Fruit fly (Drosophila melanogaster) whole organism, embryonic: ENCODE measurements around the gene Fur2.

Experiments used
- Atf-2 ChIP-seq: fragments of 200-800 bp; sonication (Bioruptor generic); optimal IDR thresholded peaks from 2 replicates; lab custom pipeline; 2016; ENCODE audit warnings: missing biosample characterization, missing genetic modification characterization
- Bgb ChIP-seq: fragments of 200-800 bp; sonication (Bioruptor generic); IDR thresholded peaks from 2 replicates; pipeline ENCODE4 v1.3.6; 2022; ENCODE audit warnings: missing biosample characterization, missing genetic modification characterization; ENCODE audit not compliant: partially characterized antibody
- BtbVII ChIP-seq: fragments of 200-800 bp; sonication (Bioruptor generic); optimal IDR thresholded peaks from 3 replicates; lab custom pipeline; 2017; ENCODE audit warnings: missing biosample characterization, mild to moderate bottlenecking, missing genetic modification characterization
- CG10654 ChIP-seq: fragments of 200-800 bp; sonication (Bioruptor generic); optimal IDR thresholded peaks from 2 replicates; lab custom pipeline; 2016; ENCODE audit warnings: missing biosample characterization, missing genetic modification characterization
- CG13894 ChIP-seq: fragments of 200-800 bp; sonication (Bioruptor generic); optimal IDR thresholded peaks from 3 replicates; lab custom pipeline; 2018; ENCODE audit warnings: missing biosample characterization, mild to moderate bottlenecking, missing genetic modification characterization, moderate library complexity
- CG15696 ChIP-seq: fragments of 200-800 bp; sonication (Bioruptor generic); optimal IDR thresholded peaks from 2 replicates; lab custom pipeline; 2019; ENCODE audit warnings: missing biosample characterization, mild to moderate bottlenecking, missing genetic modification characterization, moderate library complexity
- CG2889 ChIP-seq: fragments of 200-800 bp; sonication (Bioruptor generic); IDR thresholded peaks from 3 replicates; pipeline ENCODE4 v1.3.6; 2022; ENCODE audit warnings: missing biosample characterization, missing genetic modification characterization
- CG30431 ChIP-seq: fragments of 200-800 bp; sonication (Bioruptor generic); optimal IDR thresholded peaks from 2 replicates; lab custom pipeline; 2017; ENCODE audit warnings: missing biosample characterization, missing genetic modification characterization
- CG31388 ChIP-seq: fragments of 200-800 bp; sonication (Bioruptor generic); optimal IDR thresholded peaks from 2 replicates; lab custom pipeline; 2016; ENCODE audit warnings: missing biosample characterization, missing genetic modification characterization
- CG32772 ChIP-seq: fragments of 200-800 bp; sonication (Bioruptor generic); IDR thresholded peaks from 2 replicates; pipeline ENCODE4 v1.3.6; 2022; ENCODE audit warnings: missing biosample characterization, missing genetic modification characterization
- CG3726 ChIP-seq: fragments of 200-800 bp; sonication (Bioruptor generic); IDR thresholded peaks from 3 replicates; pipeline ENCODE4, ENCODE4 v1.3.6; 2022; ENCODE audit warnings: missing biosample characterization, missing genetic modification characterization
- CG4360 ChIP-seq: fragments of 200-800 bp; sonication (Bioruptor generic); IDR thresholded peaks from 2 replicates; pipeline ENCODE4 v1.3.6; 2022; ENCODE audit warnings: missing biosample characterization, missing genetic modification characterization
- CG4617 ChIP-seq: fragments of 200-800 bp; sonication (Bioruptor generic); optimal IDR thresholded peaks from 3 replicates; lab custom pipeline; 2016; ENCODE audit warnings: missing biosample characterization, missing genetic modification characterization, borderline replicate concordance
- CG5953 ChIP-seq: fragments of 200-800 bp; sonication (Bioruptor generic); IDR thresholded peaks from 2 replicates; pipeline ENCODE4 v1.3.6; 2022; ENCODE audit warnings: missing biosample characterization, missing genetic modification characterization
- CG8290 ChIP-seq, 3 experiments: fragments of 200-800 bp; sonication (Bioruptor generic); optimal IDR thresholded peaks; 2 replicates each; lab custom pipeline; 2016 to 2019; ENCODE audit warnings: missing biosample characterization in 3 of 3, missing genetic modification characterization in 3 of 3, mild to moderate bottlenecking in 2 of 3, moderate library complexity in 1 of 3
- CG8924 ChIP-seq: fragments of 200-800 bp; optimal IDR thresholded peaks from 3 replicates; lab custom pipeline; 2019; ENCODE audit warnings: missing biosample characterization, mild to moderate bottlenecking, missing genetic modification characterization, moderate library complexity
- CG9215 ChIP-seq: fragments of 200-800 bp; sonication (Bioruptor generic); IDR thresholded peaks from 2 replicates; pipeline ENCODE4 v1.3.6; 2022; ENCODE audit warnings: missing biosample characterization, missing genetic modification characterization
- CG9609 ChIP-seq: fragments of 200-800 bp; sonication (Bioruptor generic); optimal IDR thresholded peaks from 3 replicates; lab custom pipeline; 2016; ENCODE audit warnings: missing biosample characterization, missing genetic modification characterization
- CG9797 ChIP-seq: fragments of 200-800 bp; sonication (Bioruptor generic); optimal IDR thresholded peaks from 3 replicates; lab custom pipeline; 2018; ENCODE audit warnings: missing biosample characterization, mild to moderate bottlenecking, missing genetic modification characterization
- Dref ChIP-seq: fragments of 200-800 bp; sonication (Bioruptor generic); IDR thresholded peaks from 2 replicates; pipeline ENCODE4 v1.3.6; 2022; ENCODE audit warnings: missing biosample characterization, missing genetic modification characterization
- H15 ChIP-seq: fragments of 200-800 bp; sonication (Bioruptor generic); IDR thresholded peaks from 3 replicates; pipeline ENCODE4 v1.3.6; 2022; ENCODE audit warnings: missing biosample characterization, missing genetic modification characterization
- Hsf ChIP-seq: fragments of 200-800 bp; sonication (Bioruptor generic); optimal IDR thresholded peaks from 3 replicates; lab custom pipeline; 2016; ENCODE audit warnings: missing biosample characterization, missing genetic modification characterization
- Lhr ChIP-seq: fragments of 200-800 bp; sonication (Bioruptor generic); optimal IDR thresholded peaks from 3 replicates; lab custom pipeline; 2017; ENCODE audit warnings: mild to moderate bottlenecking, missing biosample characterization, missing genetic modification reagents, missing genetic modification characterization
- Mes4 ChIP-seq: fragments of 200-800 bp; sonication (Bioruptor generic); optimal IDR thresholded peaks from 2 replicates; lab custom pipeline; 2016; ENCODE audit warnings: missing biosample characterization, missing genetic modification characterization
- Nf-YA ChIP-seq: fragments of 200-800 bp; sonication (Bioruptor generic); IDR thresholded peaks from 2 replicates; pipeline ENCODE4 v1.3.6; 2022; ENCODE audit warnings: missing biosample characterization, missing genetic modification characterization
- Nf-YC ChIP-seq: fragments of 200-800 bp; optimal IDR thresholded peaks from 3 replicates; lab custom pipeline; 2019; ENCODE audit warnings: missing biosample characterization, mild to moderate bottlenecking, missing genetic modification characterization, moderate library complexity
- Sry-β ChIP-seq: fragments of 200-800 bp; sonication (Bioruptor generic); optimal IDR thresholded peaks from 2 replicates; lab custom pipeline; 2018; ENCODE audit warnings: missing biosample characterization, mild to moderate bottlenecking, missing genetic modification characterization, moderate library complexity
- Ssrp ChIP-seq: fragments of 200-800 bp; sonication (Bioruptor generic); optimal IDR thresholded peaks from 2 replicates; lab custom pipeline; 2018; ENCODE audit warnings: missing biosample characterization, mild to moderate bottlenecking, missing genetic modification characterization, moderate library complexity
- Taf1 ChIP-seq: fragments of 200-800 bp; sonication (Bioruptor generic); IDR thresholded peaks from 2 replicates; pipeline ENCODE4 v1.3.6; 2022; ENCODE audit warnings: missing biosample characterization, missing genetic modification characterization
- ato ChIP-seq: fragments of 200-800 bp; sonication (Bioruptor generic); IDR thresholded peaks from 2 replicates; pipeline ENCODE4 v1.3.6; 2022; ENCODE audit warnings: missing biosample characterization, missing genetic modification characterization; ENCODE audit not compliant: partially characterized antibody
- cas ChIP-seq: fragments of 200-800 bp; sonication (Bioruptor generic); IDR thresholded peaks from 2 replicates; pipeline ENCODE4 v1.3.6; 2022; ENCODE audit warnings: missing biosample characterization, missing genetic modification characterization
- ci ChIP-seq: fragments of 200-800 bp; sonication (Bioruptor generic); IDR thresholded peaks from 3 replicates; pipeline ENCODE4 v1.3.6; 2022; ENCODE audit warnings: missing biosample characterization, missing genetic modification characterization
- da ChIP-seq: fragments of 200-800 bp; sonication (Bioruptor generic); optimal IDR thresholded peaks from 2 replicates; lab custom pipeline; 2016; ENCODE audit warnings: missing biosample characterization, missing genetic modification characterization
- dati ChIP-seq: fragments of 200-800 bp; sonication (Bioruptor generic); IDR thresholded peaks from 2 replicates; pipeline ENCODE4 v1.3.6; 2022; ENCODE audit warnings: missing biosample characterization, missing genetic modification characterization
- dmrt11E ChIP-seq: fragments of 200-800 bp; sonication (Bioruptor generic); optimal IDR thresholded peaks from 3 replicates; lab custom pipeline; 2018; ENCODE audit warnings: missing biosample characterization, mild to moderate bottlenecking, missing genetic modification characterization, moderate library complexity
- dysf ChIP-seq: fragments of 200-800 bp; sonication (Bioruptor generic); IDR thresholded peaks from 3 replicates; pipeline ENCODE4 v1.3.6; 2022; ENCODE audit warnings: missing biosample characterization, missing genetic modification characterization
- emc ChIP-seq: fragments of 200-800 bp; sonication (Bioruptor generic); optimal IDR thresholded peaks from 2 replicates; lab custom pipeline; 2016; ENCODE audit warnings: missing biosample characterization, missing genetic modification characterization
- fru ChIP-seq: fragments of >200 bp; optimal IDR thresholded peaks from 2 replicates; lab custom pipeline; 2017
- gcm2 ChIP-seq: fragments of 200-800 bp; sonication (Bioruptor generic); optimal IDR thresholded peaks from 2 replicates; lab custom pipeline; 2016; ENCODE audit warnings: missing biosample characterization, missing genetic modification characterization
- gro ChIP-seq: fragments of 200-800 bp; sonication (Bioruptor generic); optimal IDR thresholded peaks from 2 replicates; lab custom pipeline; 2016; ENCODE audit warnings: missing biosample characterization, missing genetic modification characterization
- prd ChIP-seq, 3 experiments: fragments of >200 bp in 2 of 3; fragments of 200-800 bp in 1 of 3; sonication (Bioruptor generic) in 1 of 3; optimal IDR thresholded peaks in 2 of 3; IDR thresholded peaks in 1 of 3; 2 replicates in 2 of 3; 3 replicates in 1 of 3; pipeline versions ENCODE4 v1.3.6 to Lab custom; 2017 to 2022; ENCODE audit warnings: missing biosample characterization in 1 of 3, missing genetic modification characterization in 1 of 3
- pum ChIP-seq: fragments of 200-800 bp; sonication (Bioruptor generic); optimal IDR thresholded peaks from 2 replicates; lab custom pipeline; 2016; ENCODE audit warnings: missing biosample characterization, missing genetic modification characterization
- rib ChIP-seq: fragments of 200-800 bp; sonication (Bioruptor generic); IDR thresholded peaks from 2 replicates; pipeline ENCODE4 v1.3.6; 2022; ENCODE audit warnings: missing biosample characterization, missing genetic modification characterization
- run ChIP-seq: fragments of 200-800 bp; sonication (Bioruptor generic); optimal IDR thresholded peaks from 3 replicates; lab custom pipeline; 2018; ENCODE audit warnings: missing biosample characterization, mild to moderate bottlenecking, missing genetic modification characterization
- scrt ChIP-seq: fragments of 200-800 bp; sonication (Bioruptor generic); optimal IDR thresholded peaks from 2 replicates; lab custom pipeline; 2018; ENCODE audit warnings: missing biosample characterization, mild to moderate bottlenecking, missing genetic modification characterization, moderate library complexity
- seq ChIP-seq: fragments of 200-800 bp; sonication (Bioruptor generic); IDR thresholded peaks from 2 replicates; pipeline ENCODE4 v1.3.6; 2022; ENCODE audit warnings: missing biosample characterization, missing genetic modification characterization
- ssp ChIP-seq: fragments of 200-800 bp; sonication (Bioruptor generic); IDR thresholded peaks from 2 replicates; pipeline ENCODE4 v1.3.6; 2022; ENCODE audit warnings: missing biosample characterization, missing genetic modification characterization
- toy ChIP-seq: fragments of 200-800 bp; sonication (Bioruptor generic); IDR thresholded peaks from 2 replicates; pipeline ENCODE4 v1.3.6; 2022; ENCODE audit warnings: missing biosample characterization, missing genetic modification characterization
- trem ChIP-seq: fragments of 200-800 bp; optimal IDR thresholded peaks from 3 replicates; lab custom pipeline; 2019; ENCODE audit warnings: missing biosample characterization, mild to moderate bottlenecking, missing genetic modification characterization, moderate library complexity
- vfl ChIP-seq: fragments of 200-800 bp; sonication (Bioruptor generic); optimal IDR thresholded peaks from 2 replicates; lab custom pipeline; 2016; ENCODE audit warnings: missing biosample characterization, missing genetic modification characterization

Gene Fur2

DNA sequence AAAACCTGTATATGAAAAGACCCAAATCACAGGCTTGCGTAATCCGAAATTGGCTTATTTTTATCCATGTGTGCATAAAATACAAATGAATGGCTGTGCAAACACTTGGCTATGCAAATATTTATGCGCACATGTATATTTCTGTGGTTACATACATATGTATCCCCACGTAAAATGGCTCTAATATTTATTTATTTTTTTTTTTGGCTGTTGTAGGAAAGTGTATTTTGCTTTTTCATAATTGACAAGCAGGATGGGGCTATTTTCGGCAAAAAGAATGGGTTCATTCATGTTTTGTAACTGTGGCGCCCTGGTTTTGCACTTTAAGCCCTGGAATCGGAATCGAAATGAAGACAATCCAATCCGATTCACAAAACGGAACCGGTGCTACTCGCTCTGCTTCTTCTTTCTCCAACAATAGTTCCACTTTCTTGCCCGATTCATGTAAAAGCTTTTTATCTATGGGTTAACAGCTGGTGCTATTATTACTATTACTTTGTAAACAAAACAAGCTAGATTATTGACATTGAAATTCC lies 37.7 kb upstream of the Fur2 start (continued):
- TF ChIP-seq CG3726 (no peak; the same call in 2 of the 3 replicates), run (tag; lab: Kevin White, UChicago) (peak; percentile 10), Atf-2 (peak; percentile 71), CG9797 (GFP tag; lab: Kevin White, UChicago) (no peak), Ssrp (tag; lab: Kevin White, UChicago) (peak; percentile 61), Hsf (peak; percentile 76), dmrt11E (tag; lab: Kevin White, UChicago) (peak; percentile 8), trem (tag; lab: Kevin White, UChicago) (peak; percentile 31), CG13894 (tag; lab: Kevin White, UChicago) (peak; percentile 78), da (GFP tag; lab: Kevin White, UChicago) (no peak), ssp (peak; percentile 52), CG31388 (GFP tag; lab: Kevin White, UChicago) (no peak), CG10654 (GFP tag; lab: Kevin White, UChicago) (peak; percentile 56), CG4360 (0 out of 2 replicates have a peak, but pooled peaks have one; percentile 38), H15 (GFP tag; lab: Robert Waterston, UW) (peak; percentile 72), Taf1 (no peak), dati (no peak), rib (GFP tag; lab: Robert Waterston, UW) (peak; percentile 86), CG9609 (peak; percentile 77), fru (lab: Kevin White, UChicago) (no peak), scrt (GFP tag; lab: Kevin White, UChicago) (peak; percentile 49), ci (GFP tag; lab: Robert Waterston, UW) (peak; percentile 90), CG2889 (GFP tag; lab: Robert Waterston, UW) (peak; percentile 61; the same call in 1 of the 3 replicates), CG30431 (GFP tag; lab: Kevin White, UChicago) (peak; percentile 16), ato (GFP tag; lab: Robert Waterston, UW) (no peak), gro (GFP tag; lab: Kevin White, UChicago) (peak; percentile 77), Dref (GFP tag; lab: Robert Waterston, UW) (peak; percentile 37), emc (GFP tag; lab: Kevin White, UChicago) (no peak), CG32772 (GFP tag; lab: Robert Waterston, UW) (peak; percentile 69), vfl (GFP tag; lab: Kevin White, UChicago) (peak; percentile 75), gcm2 (peak; percentile 68), CG4617 (GFP tag; lab: Kevin White, UChicago) (peak; percentile 27), Nf-YA (GFP tag; lab: Robert Waterston, UW) (peak; percentile 54; the same call in 1 of the 2 replicates), cas (peak; percentile 69), Mes4 (GFP tag; lab: Kevin White, UChicago) (peak; percentile 49), CG8290 (GFP tag; optimal IDR thresholded peaks at IDR 0.05; lab: Kevin White, UChicago) (peak; percentile 5), CG8290 (tag; optimal IDR thresholded peaks at IDR 0.05; lab: Kevin White, UChicago) (peak in 1 of 2 experiments; percentile 79), Nf-YC (tag; lab: Kevin White, UChicago) (peak; percentile 37), prd (optimal IDR thresholded peaks at IDR 0.05; lab: Kevin White, UChicago) (no peak), prd (GFP tag; IDR thresholded peaks at IDR 0.05; lab: Robert Waterston, UW) (peak; percentile 78), pum (peak; percentile 58), Sry-β (GFP tag; lab: Kevin White, UChicago) (no peak), CG9215 (GFP tag; lab: Robert Waterston, UW) (no peak; the same call in none of the 2 replicates), Lhr (GFP tag; lab: Kevin White, UChicago) (no peak), CG8924 (peak; percentile 8), dysf (GFP tag; lab: Robert Waterston, UW) (peak; percentile 76; the same call in 2 of the 3 replicates), Bgb (GFP tag; lab: Robert Waterston, UW) (no peak), CG5953 (GFP tag; lab: Robert Waterston, UW) (peak; percentile 64), BtbVII (GFP tag; lab: Kevin White, UChicago) (peak; percentile 50), toy (GFP tag; lab: Robert Waterston, UW) (0 out of 2 replicates have a peak, but pooled peaks have one; percentile 50), seq (GFP tag; lab: Robert Waterston, UW) (peak; percentile 78), CG15696 (peak; percentile 21)
